Fruit fly (Drosophila melanogaster) whole organism, embryonic: Measurements from ENCODE around the gene CG33127.

Experiments
- CG11398 ChIP-seq: fragments of 200-800 bp; sonication (Bioruptor generic); optimal IDR thresholded peaks from 2 replicates; lab custom pipeline; 2016; ENCODE audit warnings: missing biosample characterization, missing genetic modification characterization
- CG11456 ChIP-seq: fragments of 200-800 bp; sonication (Bioruptor generic); IDR thresholded peaks from 3 replicates; pipeline ENCODE4 v1.3.6; 2022; ENCODE audit warnings: missing biosample characterization, missing genetic modification characterization
- CG12942 ChIP-seq: fragments of 200-800 bp; sonication (Bioruptor generic); optimal IDR thresholded peaks from 3 replicates; lab custom pipeline; 2016; ENCODE audit warnings: missing biosample characterization, missing genetic modification characterization
- CG13775 ChIP-seq: fragments of 200-800 bp; sonication (Bioruptor generic); optimal IDR thresholded peaks from 3 replicates; lab custom pipeline; 2017; ENCODE audit warnings: missing biosample characterization, mild to moderate bottlenecking, missing genetic modification characterization
- CG13894 ChIP-seq: fragments of 200-800 bp; sonication (Bioruptor generic); optimal IDR thresholded peaks from 3 replicates; lab custom pipeline; 2018; ENCODE audit warnings: missing biosample characterization, mild to moderate bottlenecking, missing genetic modification characterization, moderate library complexity
- CG1603 ChIP-seq: fragments of 200-800 bp; sonication (Bioruptor generic); optimal IDR thresholded peaks from 2 replicates; lab custom pipeline; 2019; ENCODE audit warnings: missing biosample characterization, mild to moderate bottlenecking, missing genetic modification characterization, moderate library complexity
- CG18011 ChIP-seq: fragments of 200-800 bp; sonication (Bioruptor generic); optimal IDR thresholded peaks from 2 replicates; lab custom pipeline; 2017; ENCODE audit warnings: missing biosample characterization, missing genetic modification characterization, mild to moderate bottlenecking, moderate library complexity, missing genotype
- CG2202 ChIP-seq: fragments of 200-800 bp; sonication (Bioruptor generic); optimal IDR thresholded peaks from 2 replicates; lab custom pipeline; 2018; ENCODE audit warnings: missing biosample characterization, mild to moderate bottlenecking, missing genetic modification characterization
- CG31388 ChIP-seq: fragments of 200-800 bp; sonication (Bioruptor generic); optimal IDR thresholded peaks from 2 replicates; lab custom pipeline; 2016; ENCODE audit warnings: missing biosample characterization, missing genetic modification characterization
- CG32767 ChIP-seq: fragments of 200-800 bp; sonication (Bioruptor generic); IDR thresholded peaks from 2 replicates; pipeline ENCODE4 v1.3.6; 2022; ENCODE audit warnings: missing biosample characterization, missing genetic modification characterization
- CG3281 ChIP-seq: fragments of 200-800 bp; sonication (Bioruptor generic); optimal IDR thresholded peaks from 3 replicates; lab custom pipeline; 2017; ENCODE audit warnings: missing biosample characterization, mild to moderate bottlenecking, missing genetic modification characterization
- CG33213 ChIP-seq: fragments of 200-800 bp; sonication (Bioruptor generic); optimal IDR thresholded peaks from 3 replicates; lab custom pipeline; 2016; ENCODE audit warnings: missing biosample characterization, missing genetic modification characterization
- CG3726 ChIP-seq: fragments of 200-800 bp; sonication (Bioruptor generic); IDR thresholded peaks from 3 replicates; pipeline ENCODE4, ENCODE4 v1.3.6; 2022; ENCODE audit warnings: missing biosample characterization, missing genetic modification characterization
- CG4617 ChIP-seq: fragments of 200-800 bp; sonication (Bioruptor generic); optimal IDR thresholded peaks from 3 replicates; lab custom pipeline; 2016; ENCODE audit warnings: missing biosample characterization, missing genetic modification characterization, borderline replicate concordance
- CG8089 ChIP-seq: fragments of 200-800 bp; sonication (Bioruptor generic); optimal IDR thresholded peaks from 3 replicates; lab custom pipeline; 2016; ENCODE audit warnings: missing biosample characterization, missing genetic modification characterization
- CG8290 ChIP-seq, 3 experiments: fragments of 200-800 bp; sonication (Bioruptor generic); optimal IDR thresholded peaks; 2 replicates each; lab custom pipeline; 2016 to 2019; ENCODE audit warnings: missing biosample characterization in 3 of 3, missing genetic modification characterization in 3 of 3, mild to moderate bottlenecking in 2 of 3, moderate library complexity in 1 of 3
- CG9876 ChIP-seq: fragments of 200-800 bp; sonication (Bioruptor generic); optimal IDR thresholded peaks from 2 replicates; lab custom pipeline; 2016; ENCODE audit warnings: missing biosample characterization, missing genetic modification characterization
- D19A ChIP-seq: fragments of 200-800 bp; optimal IDR thresholded peaks from 3 replicates; lab custom pipeline; 2019; ENCODE audit warnings: missing biosample characterization, mild to moderate bottlenecking, missing genetic modification characterization, moderate library complexity
- HLH4C ChIP-seq: fragments of 200-800 bp; sonication (Bioruptor generic); IDR thresholded peaks from 3 replicates; pipeline ENCODE4 v1.3.6; 2022; ENCODE audit warnings: missing biosample characterization, missing genetic modification characterization; ENCODE audit not compliant: partially characterized antibody
- Hr78 ChIP-seq, 2 experiments: fragments of 200-800 bp in 1 of 2; fragments of >200 bp in 1 of 2; sonication (Bioruptor generic) in 1 of 2; optimal IDR thresholded peaks; 2 replicates each; lab custom pipeline; 2017 to 2019; ENCODE audit warnings: missing biosample characterization in 2 of 2, missing genetic modification characterization in 2 of 2, mild to moderate bottlenecking in 1 of 2, moderate library complexity in 1 of 2
- Hsf ChIP-seq: fragments of 200-800 bp; sonication (Bioruptor generic); optimal IDR thresholded peaks from 3 replicates; lab custom pipeline; 2016; ENCODE audit warnings: missing biosample characterization, missing genetic modification characterization
- Lim3 ChIP-seq: fragments of 200-800 bp; sonication (Bioruptor generic); IDR thresholded peaks from 2 replicates; pipeline ENCODE4 v1.3.6; 2022; ENCODE audit warnings: missing biosample characterization, missing genetic modification characterization
- Side ChIP-seq: fragments of 200-800 bp; sonication (Bioruptor generic); optimal IDR thresholded peaks from 2 replicates; lab custom pipeline; 2016; ENCODE audit warnings: missing biosample characterization, missing genetic modification characterization
- Spps ChIP-seq: fragments of 200-800 bp; sonication (Bioruptor generic); optimal IDR thresholded peaks from 2 replicates; lab custom pipeline; 2018; ENCODE audit warnings: missing biosample characterization, mild to moderate bottlenecking, missing genetic modification characterization
- Sry-δ ChIP-seq: fragments of 200-800 bp; sonication (Bioruptor generic); optimal IDR thresholded peaks from 2 replicates; lab custom pipeline; 2016; ENCODE audit warnings: missing biosample characterization, missing genetic modification characterization
- ato ChIP-seq: fragments of 200-800 bp; sonication (Bioruptor generic); IDR thresholded peaks from 2 replicates; pipeline ENCODE4 v1.3.6; 2022; ENCODE audit warnings: missing biosample characterization, missing genetic modification characterization; ENCODE audit not compliant: partially characterized antibody
- bsh ChIP-seq, 2 experiments: fragments of 200-800 bp; sonication (Bioruptor generic); optimal IDR thresholded peaks; 2 replicates each; lab custom pipeline; 2017 to 2018; ENCODE audit warnings: mild to moderate bottlenecking in 2 of 2, missing biosample characterization in 2 of 2, missing genetic modification characterization in 2 of 2, moderate library complexity in 1 of 2
- cato ChIP-seq: fragments of 200-800 bp; sonication (Bioruptor generic); optimal IDR thresholded peaks from 2 replicates; lab custom pipeline; 2016; ENCODE audit warnings: missing biosample characterization, missing genetic modification characterization, borderline replicate concordance
- ci ChIP-seq: fragments of 200-800 bp; sonication (Bioruptor generic); IDR thresholded peaks from 3 replicates; pipeline ENCODE4 v1.3.6; 2022; ENCODE audit warnings: missing biosample characterization, missing genetic modification characterization
- danr ChIP-seq: fragments of 200-800 bp; sonication (Bioruptor generic); IDR thresholded peaks from 2 replicates; pipeline ENCODE4 v1.3.6; 2022; ENCODE audit warnings: missing biosample characterization, missing genetic modification characterization
- dmrt11E ChIP-seq: fragments of 200-800 bp; sonication (Bioruptor generic); optimal IDR thresholded peaks from 3 replicates; lab custom pipeline; 2018; ENCODE audit warnings: missing biosample characterization, mild to moderate bottlenecking, missing genetic modification characterization, moderate library complexity
- fru ChIP-seq: fragments of >200 bp; optimal IDR thresholded peaks from 2 replicates; lab custom pipeline; 2017
- gcm2 ChIP-seq: fragments of 200-800 bp; sonication (Bioruptor generic); optimal IDR thresholded peaks from 2 replicates; lab custom pipeline; 2016; ENCODE audit warnings: missing biosample characterization, missing genetic modification characterization
- hbn ChIP-seq: fragments of 200-800 bp; sonication (Bioruptor generic); IDR thresholded peaks from 2 replicates; pipeline ENCODE4 v1.3.6; 2022; ENCODE audit warnings: missing biosample characterization, missing genetic modification characterization; ENCODE audit not compliant: partially characterized antibody
- her ChIP-seq: fragments of 200-800 bp; sonication (Bioruptor generic); optimal IDR thresholded peaks from 2 replicates; lab custom pipeline; 2016; ENCODE audit warnings: missing biosample characterization, missing genetic modification characterization
- inv ChIP-seq: fragments of 200-800 bp; sonication (Bioruptor generic); IDR thresholded peaks from 2 replicates; pipeline ENCODE4 v1.3.6; 2022; ENCODE audit warnings: missing biosample characterization, missing genetic modification characterization; ENCODE audit not compliant: partially characterized antibody
- nau ChIP-seq: fragments of 200-800 bp; sonication (Bioruptor generic); optimal IDR thresholded peaks from 3 replicates; lab custom pipeline; 2017; ENCODE audit warnings: missing biosample characterization, mild to moderate bottlenecking, missing genetic modification characterization, missing genetic modification reagents
- nerfin-1 ChIP-seq: fragments of 200-800 bp; sonication (Bioruptor generic); optimal IDR thresholded peaks from 3 replicates; lab custom pipeline; 2019; ENCODE audit warnings: missing biosample characterization, mild to moderate bottlenecking, missing genetic modification characterization, moderate library complexity
- nmo ChIP-seq: fragments of 200-800 bp; sonication (Bioruptor generic); optimal IDR thresholded peaks from 2 replicates; lab custom pipeline; 2018; ENCODE audit warnings: missing biosample characterization, mild to moderate bottlenecking, missing genetic modification characterization, moderate library complexity
- org-1 ChIP-seq: fragments of 200-800 bp; sonication (Bioruptor generic); optimal IDR thresholded peaks from 2 replicates; lab custom pipeline; 2017; ENCODE audit warnings: missing biosample characterization, missing genetic modification characterization
- pb ChIP-seq: fragments of 200-800 bp; sonication (Bioruptor generic); optimal IDR thresholded peaks from 3 replicates; lab custom pipeline; 2016; ENCODE audit warnings: missing biosample characterization, missing genetic modification characterization
- pum ChIP-seq: fragments of 200-800 bp; sonication (Bioruptor generic); optimal IDR thresholded peaks from 2 replicates; lab custom pipeline; 2016; ENCODE audit warnings: missing biosample characterization, missing genetic modification characterization
- repo ChIP-seq: fragments of 200-800 bp; sonication (Bioruptor generic); optimal IDR thresholded peaks from 2 replicates; lab custom pipeline; 2016; ENCODE audit warnings: missing biosample characterization, missing genetic modification characterization
- row ChIP-seq: fragments of 200-800 bp; sonication (Bioruptor generic); IDR thresholded peaks from 3 replicates; pipeline ENCODE4 v1.3.6; 2022; ENCODE audit warnings: missing biosample characterization, missing genetic modification characterization
- sisA ChIP-seq: fragments of 200-800 bp; sonication (Bioruptor generic); IDR thresholded peaks from 2 replicates; pipeline ENCODE4 v1.3.6; 2022; ENCODE audit warnings: missing biosample characterization, missing genetic modification characterization
- tll ChIP-seq, 2 experiments: fragments of 200-800 bp in 1 of 2; fragments of >200 bp in 1 of 2; sonication (Bioruptor generic) in 1 of 2; optimal IDR thresholded peaks; 2 replicates each; lab custom pipeline; 2017 to 2019; ENCODE audit warnings: missing biosample characterization in 2 of 2, missing genetic modification characterization in 2 of 2, mild to moderate bottlenecking in 1 of 2, moderate library complexity in 1 of 2
- tna ChIP-seq: fragments of 200-800 bp; sonication (Bioruptor generic); IDR thresholded peaks from 2 replicates; pipeline ENCODE4 v1.3.6; 2022; ENCODE audit warnings: missing biosample characterization, missing genetic modification characterization; ENCODE audit not compliant: partially characterized antibody
- vfl ChIP-seq: fragments of 200-800 bp; sonication (Bioruptor generic); optimal IDR thresholded peaks from 2 replicates; lab custom pipeline; 2016; ENCODE audit warnings: missing biosample characterization, missing genetic modification characterization
- z ChIP-seq: fragments of 200-800 bp; sonication (Bioruptor generic); IDR thresholded peaks from 3 replicates; pipeline ENCODE4 v1.3.6; 2022; ENCODE audit warnings: missing biosample characterization, missing genetic modification characterization

Gene CG33127

dm6 chr2L:277122-277671 is 44.7 kb upstream of the CG33127 start, which contains the start of gene smo (continued):
- TF ChIP-seq Spps: no peak
- no peak for TF ChIP-seq fru (lab: Kevin White, UChicago)
- no peak for TF ChIP-seq org-1
- TF ChIP-seq Hsf (GFP tag; lab: Kevin White, UChicago): peak; percentile 43
- TF ChIP-seq CG9876 (GFP tag; lab: Kevin White, UChicago): peak; percentile 29
- TF ChIP-seq vfl: peak; percentile 3
- peak; percentile 14 for TF ChIP-seq nerfin-1
- TF ChIP-seq dmrt11E (tag; lab: Kevin White, UChicago): peak; percentile 34
- TF ChIP-seq CG18011 (GFP tag; lab: Kevin White, UChicago): peak; percentile 19
- TF ChIP-seq CG8089 (GFP tag; lab: Kevin White, UChicago): peak; percentile 29
- TF ChIP-seq pum (GFP tag; lab: Kevin White, UChicago): peak; percentile 42
- TF ChIP-seq her: peak; percentile 22
- no peak for TF ChIP-seq CG13894 (tag; lab: Kevin White, UChicago)
- no peak for TF ChIP-seq nau
- peak; percentile 56 for TF ChIP-seq row (GFP tag; lab: Robert Waterston, UW)
- peak; percentile 53; the same call in 1 of the 2 replicates for TF ChIP-seq tna
- peak; percentile 27 for TF ChIP-seq CG11398 (GFP tag; lab: Kevin White, UChicago)
- no peak for TF ChIP-seq Lim3
- TF ChIP-seq ci (GFP tag; lab: Robert Waterston, UW): no peak
- peak in 1 of 2 experiments; percentile 33 for TF ChIP-seq tll (GFP tag; optimal IDR thresholded peaks at IDR 0.05; lab: Kevin White, UChicago)
- TF ChIP-seq danr (GFP tag; lab: Robert Waterston, UW): no peak
- no peak for TF ChIP-seq CG3281
- TF ChIP-seq z (GFP tag; lab: Robert Waterston, UW): no peak
- TF ChIP-seq CG13775 (GFP tag; lab: Kevin White, UChicago): peak; percentile 32
- TF ChIP-seq CG32767 (GFP tag; lab: Robert Waterston, UW): 0 out of 2 replicates have a peak, but pooled peaks have one; percentile 13
- no peak for TF ChIP-seq CG2202 (tag; lab: Kevin White, UChicago)
- peak; percentile 86 for TF ChIP-seq HLH4C
- TF ChIP-seq repo (GFP tag; lab: Kevin White, UChicago): peak; percentile 42
- peak; percentile 53 for TF ChIP-seq CG33213
- TF ChIP-seq ato: peak; percentile 81
- TF ChIP-seq CG4617 (GFP tag; lab: Kevin White, UChicago): peak; percentile 51
- TF ChIP-seq hbn (GFP tag; lab: Robert Waterston, UW): peak; percentile 79
- TF ChIP-seq bsh (GFP tag; optimal IDR thresholded peaks at IDR 0.05; lab: Kevin White, UChicago): peak in 1 of 2 experiments; percentile 3
- peak; percentile 16 for TF ChIP-seq CG8290 (GFP tag; optimal IDR thresholded peaks at IDR 0.05; lab: Kevin White, UChicago)
- TF ChIP-seq CG8290 (tag; optimal IDR thresholded peaks at IDR 0.05; lab: Kevin White, UChicago): no peak
- TF ChIP-seq CG31388 (GFP tag; lab: Kevin White, UChicago): no peak
- no peak for TF ChIP-seq gcm2
- TF ChIP-seq CG12942 (GFP tag; lab: Kevin White, UChicago): peak; percentile 27
- 0 out of 3 replicates have a peak, but pooled peaks have one; percentile 35 for TF ChIP-seq CG11456 (GFP tag; lab: Robert Waterston, UW)
- TF ChIP-seq Hr78 (GFP tag; optimal IDR thresholded peaks at IDR 0.05; lab: Kevin White, UChicago): no peak
- TF ChIP-seq inv (GFP tag; lab: Robert Waterston, UW): peak; percentile 81
- no peak for TF ChIP-seq D19A (tag; lab: Kevin White, UChicago)
- no peak for TF ChIP-seq pb (GFP tag; lab: Kevin White, UChicago)
- no peak for TF ChIP-seq cato (GFP tag; lab: Kevin White, UChicago)
- TF ChIP-seq sisA (GFP tag; lab: Robert Waterston, UW): peak; percentile 44; the same call in 1 of the 2 replicates
- TF ChIP-seq CG3726: no peak
- peak; percentile 84 for TF ChIP-seq CG1603 (tag; lab: Kevin White, UChicago)
- peak; percentile 98 for TF ChIP-seq Sry-δ (GFP tag; lab: Kevin White, UChicago)
- peak; percentile 73 for TF ChIP-seq nmo (GFP tag; lab: Kevin White, UChicago)
- TF ChIP-seq Side: peak; percentile 73
